Worm (Caenorhabditis elegans) whole organism, L4 larva: Measurements from ENCODE around the gene srt-27.

Experiments
- aha-1 ChIP-seq: fragments of 150-350 bp; peaks from one replicate; lab custom pipeline; 2014; ENCODE audit warnings: missing biosample characterization, missing genetic modification characterization
- cey-2 ChIP-seq: sonication (generic microtip); optimal IDR thresholded peaks from 3 replicates; lab custom pipeline; 2017; ENCODE audit warnings: missing genetic modification characterization, mild to moderate bottlenecking, missing compliant biosample characterization, antibody characterized with exemption, borderline replicate concordance; ENCODE audit not compliant: insufficient read depth
- dmd-9 ChIP-seq: fragments of 200-800 bp; sonication (Bioruptor generic); IDR thresholded peaks from 2 replicates; pipeline ENCODE4 v1.3.6; 2022; ENCODE audit warnings: missing genetic modification reagents, missing genetic modification characterization, missing compliant biosample characterization
- duxl-1 ChIP-seq: sonication (generic microtip); optimal IDR thresholded peaks from 2 replicates; lab custom pipeline; 2016; ENCODE audit warnings: mild to moderate bottlenecking, missing genetic modification characterization, moderate library complexity, missing compliant biosample characterization; ENCODE audit not compliant: poor library complexity
- egl-43 ChIP-seq: fragments of 200-800 bp; sonication (Bioruptor generic); IDR thresholded peaks from 2 replicates; pipeline ENCODE4 v1.3.6; 2022; ENCODE audit warnings: missing genetic modification reagents, missing genetic modification characterization, missing compliant biosample characterization
- fkh-10 ChIP-seq: fragments of 150-350 bp; optimal IDR thresholded peaks from 2 replicates; lab custom pipeline; 2014; ENCODE audit warnings: missing biosample characterization, missing genetic modification reagents, missing genetic modification characterization
- hlh-11 ChIP-seq: fragments of 200-800 bp; sonication (Bioruptor generic); optimal IDR thresholded peaks from 2 replicates; lab custom pipeline; 2018; ENCODE audit warnings: mild to moderate bottlenecking, missing genetic modification characterization, missing compliant biosample characterization
- hlh-30 ChIP-seq: sonication (generic microtip); optimal IDR thresholded peaks from 2 replicates; lab custom pipeline; 2017; ENCODE audit warnings: antibody characterized with exemption, mild to moderate bottlenecking, missing genetic modification characterization, missing compliant biosample characterization; ENCODE audit not compliant: insufficient read depth
- lin-38 ChIP-seq: fragments of 200-800 bp; sonication (Bioruptor generic); IDR thresholded peaks from 2 replicates; pipeline ENCODE4 v1.3.6; 2022; ENCODE audit warnings: missing genetic modification reagents, missing genetic modification characterization, missing compliant biosample characterization
- madf-5 ChIP-seq, 2 experiments: fragments of 200-800 bp; sonication (Bioruptor generic); IDR thresholded peaks; 2 replicates each; pipeline ENCODE4 v1.3.6; 2022; ENCODE audit warnings: missing compliant biosample characterization in 2 of 2, missing genetic modification characterization in 2 of 2
- mep-1 ChIP-seq: fragments of 150-350 bp; sonication (generic microtip); optimal IDR thresholded peaks from 3 replicates; lab custom pipeline; 2014; ENCODE audit warnings: missing biosample characterization, missing genetic modification characterization
- nhr-6 ChIP-seq: fragments of 150-350 bp; optimal IDR thresholded peaks from 2 replicates; lab custom pipeline; 2014; ENCODE audit warnings: missing biosample characterization, missing genetic modification characterization
- nhr-77 ChIP-seq: fragments of 150-350 bp; optimal IDR thresholded peaks from 2 replicates; lab custom pipeline; 2014; ENCODE audit warnings: missing biosample characterization, missing genetic modification characterization
- set-16 ChIP-seq: fragments of 200-800 bp; sonication (Bioruptor generic); IDR thresholded peaks from 2 replicates; pipeline ENCODE4 v1.3.6; 2022; ENCODE audit warnings: missing genetic modification reagents, missing genetic modification characterization, missing compliant biosample characterization
- tra-1 ChIP-seq: fragments of 200-800 bp; sonication (Bioruptor generic); IDR thresholded peaks from 2 replicates; pipeline ENCODE4 v1.3.6; 2022; ENCODE audit warnings: missing genetic modification reagents, missing genetic modification characterization, missing compliant biosample characterization
- zfp-2 ChIP-seq: sonication (generic microtip); optimal IDR thresholded peaks from 2 replicates; lab custom pipeline; 2016; ENCODE audit warnings: mild to moderate bottlenecking, missing genetic modification characterization, missing compliant biosample characterization

srt-27 gene

ce11 chrV:2672603-2673002 is 48.1 kb downstream of the srt-27 start, which contains the start of gene W02G9.3 (continued):
- TF ChIP-seq lin-38 (GFP tag; lab: Robert Waterston, UW) (peak; percentile 97), nhr-77 (tag; lab: Kevin White, UChicago) (peak; percentile 92), cey-2 (tag; lab: Kevin White, UChicago) (no peak), egl-43 (GFP tag; lab: Robert Waterston, UW) (no peak), mep-1 (peak; percentile 70)

ce11 chrV:2671155-2671554 is 49.5 kb downstream of the srt-27 start, which contains the start of gene kel-8:
TSS of gene kel-8 (plus strand) at chrV:2671455.
- TF ChIP-seq duxl-1, result no peak
- TF ChIP-seq madf-5 (GFP tag; IDR thresholded peaks at IDR 0.05; lab: Robert Waterston, UW), result no peak
- no peak for TF ChIP-seq nhr-6 (tag; lab: Kevin White, UChicago)
- TF ChIP-seq set-16 (GFP tag; lab: Robert Waterston, UW), result no peak
- TF ChIP-seq hlh-11 (tag; lab: Kevin White, UChicago), result peak; percentile 30
- TF ChIP-seq tra-1 (GFP tag; lab: Robert Waterston, UW), result no peak
- TF ChIP-seq fkh-10 (GFP tag; lab: Kevin White, UChicago), result no peak
- TF ChIP-seq zfp-2 (tag; lab: Kevin White, UChicago), result no peak
- TF ChIP-seq mep-1, result no peak
- TF ChIP-seq aha-1 (tag; lab: Kevin White, UChicago), result peak; percentile 37
- TF ChIP-seq hlh-30 (tag; lab: Kevin White, UChicago), result peak; percentile 45
- TF ChIP-seq dmd-9 (GFP tag; lab: Robert Waterston, UW), result no peak
- TF ChIP-seq, all 104 proteins: peak for 3
